Fruit fly (Drosophila melanogaster) whole organism, embryonic: ENCODE results near the gene Cont.

Experiments
- BEAF-32 ChIP-seq: fragments of 200-800 bp; sonication (Bioruptor generic); optimal IDR thresholded peaks from 3 replicates; lab custom pipeline; 2017; ENCODE audit warnings: missing biosample characterization, missing genetic modification characterization, mild to moderate bottlenecking, moderate library complexity, missing genetic modification reagents
- Bteb2 ChIP-seq: fragments of 200-800 bp; sonication (Bioruptor generic); optimal IDR thresholded peaks from 2 replicates; lab custom pipeline; 2016; ENCODE audit warnings: missing biosample characterization, missing genetic modification characterization
- C15 ChIP-seq: fragments of 200-800 bp; sonication (Bioruptor generic); IDR thresholded peaks from 3 replicates; pipeline ENCODE4 v1.3.6; 2022; ENCODE audit warnings: missing biosample characterization, missing genetic modification characterization
- CG10366 ChIP-seq: fragments of 200-800 bp; sonication (Bioruptor generic); IDR thresholded peaks from 2 replicates; pipeline ENCODE4 v1.3.6; 2022; ENCODE audit warnings: missing biosample characterization, missing genetic modification characterization
- CG10462 ChIP-seq: fragments of 200-800 bp; sonication (Bioruptor generic); optimal IDR thresholded peaks from 2 replicates; lab custom pipeline; 2016; ENCODE audit warnings: missing biosample characterization, missing genetic modification characterization
- CG12391 ChIP-seq: fragments of 200-800 bp; sonication (Bioruptor generic); optimal IDR thresholded peaks from 3 replicates; lab custom pipeline; 2018; ENCODE audit warnings: missing biosample characterization, mild to moderate bottlenecking, missing genetic modification characterization, moderate library complexity
- CG14710 ChIP-seq: fragments of 200-800 bp; sonication (Bioruptor generic); optimal IDR thresholded peaks from 3 replicates; lab custom pipeline; 2019; ENCODE audit warnings: missing biosample characterization, mild to moderate bottlenecking, missing genetic modification characterization, moderate library complexity
- CG15073 ChIP-seq: fragments of 200-800 bp; sonication (Bioruptor generic); optimal IDR thresholded peaks from 2 replicates; lab custom pipeline; 2016; ENCODE audit warnings: missing biosample characterization, missing genetic modification characterization
- CG2116 ChIP-seq: fragments of 200-800 bp; sonication (Bioruptor generic); optimal IDR thresholded peaks from 3 replicates; lab custom pipeline; 2018; ENCODE audit warnings: missing biosample characterization, mild to moderate bottlenecking, missing genetic modification characterization
- CG30020 ChIP-seq: fragments of 200-800 bp; optimal IDR thresholded peaks from 2 replicates; lab custom pipeline; 2019; ENCODE audit warnings: missing biosample characterization, mild to moderate bottlenecking, missing genetic modification characterization, moderate library complexity
- CG31441 ChIP-seq: fragments of 200-800 bp; sonication (Bioruptor generic); IDR thresholded peaks from 2 replicates; pipeline ENCODE4 v1.3.6; 2022; ENCODE audit warnings: missing biosample characterization, missing genetic modification characterization
- CG32767 ChIP-seq: fragments of 200-800 bp; sonication (Bioruptor generic); IDR thresholded peaks from 2 replicates; pipeline ENCODE4 v1.3.6; 2022; ENCODE audit warnings: missing biosample characterization, missing genetic modification characterization
- CG4360 ChIP-seq: fragments of 200-800 bp; sonication (Bioruptor generic); IDR thresholded peaks from 2 replicates; pipeline ENCODE4 v1.3.6; 2022; ENCODE audit warnings: missing biosample characterization, missing genetic modification characterization
- CG4854 ChIP-seq: fragments of 200-800 bp; sonication (Bioruptor generic); optimal IDR thresholded peaks from 2 replicates; lab custom pipeline; 2016; ENCODE audit warnings: missing biosample characterization, missing genetic modification characterization, inconsistent platforms
- CG6854 ChIP-seq: fragments of 200-800 bp; sonication (Bioruptor generic); optimal IDR thresholded peaks from 3 replicates; lab custom pipeline; 2017; ENCODE audit warnings: missing biosample characterization, mild to moderate bottlenecking, missing genetic modification characterization
- CG7745 ChIP-seq: fragments of 200-800 bp; sonication (Bioruptor generic); optimal IDR thresholded peaks from 2 replicates; lab custom pipeline; 2018; ENCODE audit warnings: missing biosample characterization, mild to moderate bottlenecking, missing genetic modification characterization, moderate library complexity
- CG9609 ChIP-seq: fragments of 200-800 bp; sonication (Bioruptor generic); optimal IDR thresholded peaks from 3 replicates; lab custom pipeline; 2016; ENCODE audit warnings: missing biosample characterization, missing genetic modification characterization
- CTCF ChIP-seq: fragments of 200-800 bp; sonication (Bioruptor generic); optimal IDR thresholded peaks from 2 replicates; lab custom pipeline; 2017; ENCODE audit warnings: missing biosample characterization, mild to moderate bottlenecking, missing genetic modification characterization, moderate library complexity
- Dip3 ChIP-seq: fragments of 200-800 bp; sonication (Bioruptor generic); optimal IDR thresholded peaks from 3 replicates; lab custom pipeline; 2016; ENCODE audit warnings: missing biosample characterization, missing genetic modification characterization
- Doc2 ChIP-seq: fragments of 200-800 bp; sonication (Bioruptor generic); IDR thresholded peaks from 2 replicates; pipeline ENCODE4 v1.3.6; 2022; ENCODE audit warnings: missing biosample characterization, missing genetic modification characterization
- Ets97D ChIP-seq: fragments of 200-800 bp; sonication (Bioruptor generic); optimal IDR thresholded peaks from 3 replicates; lab custom pipeline; 2016; ENCODE audit warnings: missing biosample characterization, missing genetic modification characterization
- Fer1 ChIP-seq: fragments of 200-800 bp; sonication (Bioruptor generic); optimal IDR thresholded peaks from 2 replicates; lab custom pipeline; 2017; ENCODE audit warnings: missing biosample characterization, mild to moderate bottlenecking, missing genetic modification characterization
- Gug ChIP-seq: fragments of 200-800 bp; sonication (Bioruptor generic); IDR thresholded peaks from 4 replicates; pipeline ENCODE4 v1.3.6; 2022; ENCODE audit warnings: missing biosample characterization, missing genetic modification characterization
- HLHmδ ChIP-seq: fragments of 200-800 bp; sonication (Bioruptor generic); optimal IDR thresholded peaks from 2 replicates; lab custom pipeline; 2018; ENCODE audit warnings: missing biosample characterization, mild to moderate bottlenecking, missing genetic modification characterization, moderate library complexity
- HmgD ChIP-seq: fragments of 200-800 bp; sonication (Bioruptor generic); optimal IDR thresholded peaks from 3 replicates; lab custom pipeline; 2016; ENCODE audit warnings: missing biosample characterization, missing genetic modification characterization
- Kr ChIP-seq: fragments of 200-800 bp; sonication (Bioruptor generic); optimal IDR thresholded peaks from 2 replicates; lab custom pipeline; 2017; ENCODE audit warnings: missing biosample characterization, mild to moderate bottlenecking, missing genetic modification characterization
- Med ChIP-seq: fragments of 200-800 bp; sonication (Bioruptor generic); peaks from one replicate; lab custom pipeline; 2016; ENCODE audit warnings: missing biosample characterization, missing genetic modification characterization, mild to moderate bottlenecking, inconsistent platforms, moderate library complexity
- Nf-YB ChIP-seq: fragments of 200-800 bp; sonication (Bioruptor generic); optimal IDR thresholded peaks from 3 replicates; lab custom pipeline; 2019; ENCODE audit warnings: missing biosample characterization, mild to moderate bottlenecking, missing genetic modification characterization, moderate library complexity
- Nf-YC ChIP-seq: fragments of 200-800 bp; optimal IDR thresholded peaks from 3 replicates; lab custom pipeline; 2019; ENCODE audit warnings: missing biosample characterization, mild to moderate bottlenecking, missing genetic modification characterization, moderate library complexity
- Poxn ChIP-seq: fragments of 200-800 bp; sonication (Bioruptor generic); IDR thresholded peaks from 2 replicates; pipeline ENCODE4 v1.3.6; 2022; ENCODE audit warnings: missing biosample characterization, missing genetic modification characterization
- Sry-δ ChIP-seq: fragments of 200-800 bp; sonication (Bioruptor generic); optimal IDR thresholded peaks from 2 replicates; lab custom pipeline; 2016; ENCODE audit warnings: missing biosample characterization, missing genetic modification characterization
- bowl ChIP-seq: fragments of 200-800 bp; sonication (Bioruptor generic); IDR thresholded peaks from 2 replicates; pipeline ENCODE4 v1.3.6; 2022; ENCODE audit warnings: missing biosample characterization, missing genetic modification characterization
- cg ChIP-seq: fragments of 200-800 bp; sonication (Bioruptor generic); optimal IDR thresholded peaks from 3 replicates; lab custom pipeline; 2019; ENCODE audit warnings: missing biosample characterization, mild to moderate bottlenecking, missing genetic modification characterization, moderate library complexity
- cwo ChIP-seq: fragments of 200-800 bp; sonication (Bioruptor generic); optimal IDR thresholded peaks from 3 replicates; lab custom pipeline; 2017; ENCODE audit warnings: missing biosample characterization, missing genetic modification characterization, mild to moderate bottlenecking, moderate library complexity, missing genetic modification reagents
- dpn ChIP-seq, 2 experiments: fragments of 200-800 bp; sonication (Bioruptor generic); optimal IDR thresholded peaks; 3 replicates each; lab custom pipeline; 2016; ENCODE audit warnings: missing biosample characterization in 2 of 2, missing genetic modification characterization in 2 of 2
- fd3F ChIP-seq: fragments of 200-800 bp; sonication (Bioruptor generic); optimal IDR thresholded peaks from 2 replicates; lab custom pipeline; 2018; ENCODE audit warnings: missing biosample characterization, mild to moderate bottlenecking, missing genetic modification characterization, moderate library complexity
- grau ChIP-seq: fragments of 200-800 bp; optimal IDR thresholded peaks from 3 replicates; lab custom pipeline; 2019; ENCODE audit warnings: missing biosample characterization, mild to moderate bottlenecking, missing genetic modification characterization, moderate library complexity
- gsb-n ChIP-seq: fragments of 200-800 bp; sonication (Bioruptor generic); optimal IDR thresholded peaks from 3 replicates; lab custom pipeline; 2018; ENCODE audit warnings: missing biosample characterization, mild to moderate bottlenecking, missing genetic modification characterization
- her ChIP-seq: fragments of 200-800 bp; sonication (Bioruptor generic); optimal IDR thresholded peaks from 2 replicates; lab custom pipeline; 2016; ENCODE audit warnings: missing biosample characterization, missing genetic modification characterization
- jing ChIP-seq: fragments of 200-800 bp; sonication (Bioruptor generic); optimal IDR thresholded peaks from 2 replicates; lab custom pipeline; 2018; ENCODE audit warnings: missing biosample characterization, mild to moderate bottlenecking, missing genetic modification characterization
- lab ChIP-seq: fragments of 200-800 bp; sonication (Bioruptor generic); optimal IDR thresholded peaks from 3 replicates; lab custom pipeline; 2017; ENCODE audit warnings: missing biosample characterization, missing genetic modification characterization, mild to moderate bottlenecking, moderate library complexity, missing genetic modification reagents
- nerfin-1 ChIP-seq: fragments of 200-800 bp; sonication (Bioruptor generic); optimal IDR thresholded peaks from 3 replicates; lab custom pipeline; 2019; ENCODE audit warnings: missing biosample characterization, mild to moderate bottlenecking, missing genetic modification characterization, moderate library complexity
- oc ChIP-seq: fragments of 200-800 bp; sonication (Bioruptor generic); optimal IDR thresholded peaks from 2 replicates; lab custom pipeline; 2018; ENCODE audit warnings: missing biosample characterization, mild to moderate bottlenecking, missing genetic modification characterization, moderate library complexity
- pfk ChIP-seq: fragments of 200-800 bp; sonication (Bioruptor generic); optimal IDR thresholded peaks from 2 replicates; lab custom pipeline; 2018; ENCODE audit warnings: missing biosample characterization, mild to moderate bottlenecking, missing genetic modification characterization, moderate library complexity
- pros ChIP-seq: fragments of 200-800 bp; sonication (Bioruptor generic); optimal IDR thresholded peaks from 3 replicates; lab custom pipeline; 2019; ENCODE audit warnings: missing biosample characterization, mild to moderate bottlenecking, missing genetic modification characterization, moderate library complexity
- pzg ChIP-seq: fragments of 200-800 bp; sonication (Bioruptor generic); optimal IDR thresholded peaks from 3 replicates; lab custom pipeline; 2018; ENCODE audit warnings: missing biosample characterization, mild to moderate bottlenecking, missing genetic modification characterization, moderate library complexity
- salm ChIP-seq: fragments of 200-800 bp; sonication (Bioruptor generic); optimal IDR thresholded peaks from 2 replicates; lab custom pipeline; 2018; ENCODE audit warnings: missing biosample characterization, mild to moderate bottlenecking, missing genetic modification characterization
- scrt ChIP-seq: fragments of 200-800 bp; sonication (Bioruptor generic); optimal IDR thresholded peaks from 2 replicates; lab custom pipeline; 2018; ENCODE audit warnings: missing biosample characterization, mild to moderate bottlenecking, missing genetic modification characterization, moderate library complexity
- slou ChIP-seq: fragments of 200-800 bp; sonication (Bioruptor generic); optimal IDR thresholded peaks from 3 replicates; lab custom pipeline; 2016; ENCODE audit warnings: missing biosample characterization, missing genetic modification characterization
- stwl ChIP-seq: fragments of 200-800 bp; sonication (Bioruptor generic); optimal IDR thresholded peaks from 3 replicates; lab custom pipeline; 2018; ENCODE audit warnings: missing biosample characterization, mild to moderate bottlenecking, missing genetic modification characterization, moderate library complexity

The Cont gene

dm6 chr3R:4428585-4429464, 47.7 kb downstream of the Cont start, which contains the start of gene srl (continued):
- TF ChIP-seq bowl (no peak), Nf-YB (no peak), stwl (tag; lab: Kevin White, UChicago) (peak; percentile 72), Poxn (no peak), CG32767 (GFP tag; lab: Robert Waterston, UW) (no peak), pros (GFP tag; lab: Kevin White, UChicago) (no peak), CG7745 (tag; lab: Kevin White, UChicago) (no peak), oc (tag; lab: Kevin White, UChicago) (no peak), Med (GFP tag; lab: Kevin White, UChicago) (peak; percentile 86), gsb-n (no peak), cg (peak; percentile 85), Ets97D (GFP tag; lab: Kevin White, UChicago) (peak; percentile 70), CG12391 (no peak), pzg (GFP tag; lab: Kevin White, UChicago) (peak; percentile 95), CG2116 (peak; percentile 70), cwo (GFP tag; lab: Kevin White, UChicago) (peak; percentile 42), slou (GFP tag; lab: Kevin White, UChicago) (no peak), BEAF-32 (peak; percentile 47), CG4360 (GFP tag; lab: Robert Waterston, UW) (no peak), scrt (GFP tag; lab: Kevin White, UChicago) (peak; percentile 23), CG10366 (GFP tag; lab: Robert Waterston, UW) (no peak), nerfin-1 (tag; lab: Kevin White, UChicago) (peak; percentile 74), Kr (GFP tag; lab: Kevin White, UChicago) (no peak), CG6854 (GFP tag; lab: Kevin White, UChicago) (no peak), Dip3 (GFP tag; lab: Kevin White, UChicago) (no peak), jing (GFP tag; lab: Kevin White, UChicago) (no peak), CG30020 (tag; lab: Kevin White, UChicago) (peak; percentile 50), Sry-δ (GFP tag; lab: Kevin White, UChicago) (peak; percentile 38), C15 (GFP tag; lab: Robert Waterston, UW) (no peak), grau (no peak), CG10462 (GFP tag; lab: Kevin White, UChicago) (no peak), dpn (GFP tag; optimal IDR thresholded peaks at IDR 0.05; lab: Kevin White, UChicago) (no peak), CG9609 (no peak), CTCF (GFP tag; lab: Kevin White, UChicago) (peak; percentile 4), lab (no peak), CG4854 (no peak), Doc2 (GFP tag; lab: Robert Waterston, UW) (no peak), Fer1 (peak; percentile 25), salm (tag; lab: Kevin White, UChicago) (no peak), Bteb2 (GFP tag; lab: Kevin White, UChicago) (no peak), her (peak; percentile 63), CG31441 (GFP tag; lab: Robert Waterston, UW) (no peak), CG15073 (no peak), fd3F (GFP tag; lab: Kevin White, UChicago) (no peak), HmgD (GFP tag; lab: Kevin White, UChicago) (peak; percentile 52), pfk (peak; percentile 13), Gug (GFP tag; lab: Robert Waterston, UW) (no peak), HLHmδ (GFP tag; lab: Kevin White, UChicago) (peak; percentile 60), Nf-YC (tag; lab: Kevin White, UChicago) (no peak), CG14710 (tag; lab: Kevin White, UChicago) (peak; percentile 39)
